Fruit fly (Drosophila melanogaster): Measurements from ENCODE around the gene snRNP-U1-70K.
A peak's percentile ranks its signal among the peaks of the same experiment; 100 is the strongest.

snRNP-U1-70K gene

dm6 chr2L:7009807-7010470 lies 38.4 kb upstream of the snRNP-U1-70K start, which contains the start of gene uif (continued):
- TF ChIP-seq CG7556 (GFP tag; optimal IDR thresholded peaks at IDR 0.05) = no peak
- no peak for TF ChIP-seq Hsf (GFP tag; optimal IDR thresholded peaks at IDR 0.05)
- no peak for TF ChIP-seq CG10321 (GFP tag; IDR thresholded peaks at IDR 0.05)
- TF ChIP-seq Rx (GFP tag; IDR thresholded peaks at IDR 0.05) = no peak
- TF ChIP-seq otp (GFP tag; IDR thresholded peaks at IDR 0.05) = no peak

DNA sequence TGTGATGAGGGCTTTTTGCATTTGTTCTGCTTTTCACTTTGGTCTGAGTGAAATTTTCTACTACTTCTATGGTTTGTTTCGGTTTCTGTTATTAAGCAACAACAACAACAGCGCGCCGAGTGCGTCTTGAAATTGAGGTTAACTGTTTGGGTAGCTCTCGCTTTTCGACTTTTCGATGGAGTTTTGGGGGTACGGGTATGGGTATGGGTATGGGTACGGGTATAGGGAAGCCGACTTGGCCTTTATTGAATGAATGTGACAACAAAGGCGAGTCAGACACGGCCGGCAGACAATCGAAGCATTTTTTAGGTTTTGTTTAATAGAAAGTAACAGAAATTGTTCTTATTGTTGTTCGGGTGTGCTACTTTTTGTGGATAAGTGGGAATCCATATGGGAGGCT lies 36.0 kb upstream of the snRNP-U1-70K start:
- TF ChIP-seq Camta (GFP tag; optimal IDR thresholded peaks at IDR 0.05) = no peak
- TF ChIP-seq Jarid2 (GFP tag; optimal IDR thresholded peaks at IDR 0.05) = no peak
- 0 out of 3 replicates have a peak, but pooled peaks have one; percentile 80 for TF ChIP-seq CG2199 (GFP tag; IDR thresholded peaks at IDR 0.05)
- no peak for TF ChIP-seq CG18619 (GFP tag; optimal IDR thresholded peaks at IDR 0.05)
- TF ChIP-seq CG13424 (tag; optimal IDR thresholded peaks at IDR 0.05) = no peak
- TF ChIP-seq zfh1 (GFP tag; IDR thresholded peaks at IDR 0.05) = no peak
- TF ChIP-seq Ets97D (GFP tag; optimal IDR thresholded peaks at IDR 0.05) = no peak
- TF ChIP-seq sens (GFP tag) = peak; percentile 44
- TF ChIP-seq pnt (GFP tag; optimal IDR thresholded peaks at IDR 0.05) = no peak
- TF ChIP-seq shn (GFP tag; optimal IDR thresholded peaks at IDR 0.05) = no peak
- peak; percentile 86 for TF ChIP-seq Blimp-1 (GFP tag; optimal IDR thresholded peaks at IDR 0.05)
- TF ChIP-seq CG6854 (GFP tag; optimal IDR thresholded peaks at IDR 0.05) = no peak
- no peak for TF ChIP-seq CG3838 (GFP tag; optimal IDR thresholded peaks at IDR 0.05)
- no peak for TF ChIP-seq pum (GFP tag; optimal IDR thresholded peaks at IDR 0.05)
- no peak for TF ChIP-seq CkIIα-i1 (GFP tag; IDR thresholded peaks at IDR 0.05)
- TF ChIP-seq Bteb2 (GFP tag; optimal IDR thresholded peaks at IDR 0.05) = no peak
- no peak for TF ChIP-seq nerfin-1 (tag; optimal IDR thresholded peaks at IDR 0.05)
- TF ChIP-seq Six4 (GFP tag; optimal IDR thresholded peaks at IDR 0.05) = no peak
- TF ChIP-seq Dp (GFP tag; optimal IDR thresholded peaks at IDR 0.05) = no peak
- TF ChIP-seq Dref (GFP tag; IDR thresholded peaks at IDR 0.05) = no peak
- TF ChIP-seq Antp (GFP tag; optimal IDR thresholded peaks at IDR 0.05) = no peak
- TF ChIP-seq ERR (GFP tag; optimal IDR thresholded peaks at IDR 0.05) = no peak
- 0 out of 4 replicates have a peak, but pooled peaks have one; percentile 37 for TF ChIP-seq chinmo (GFP tag; IDR thresholded peaks at IDR 0.05; ENCODE audit: partially characterized antibody)
- no peak for TF ChIP-seq dm (GFP tag; optimal IDR thresholded peaks at IDR 0.05)
- no peak for TF ChIP-seq CG4707 (GFP tag; optimal IDR thresholded peaks at IDR 0.05)
- no peak for TF ChIP-seq CG6813 (GFP tag; optimal IDR thresholded peaks at IDR 0.05)
- no peak for TF ChIP-seq pita (GFP tag; optimal IDR thresholded peaks at IDR 0.05)
- no peak for TF ChIP-seq CG1647 (GFP tag; optimal IDR thresholded peaks at IDR 0.05)
- TF ChIP-seq CG12219 (GFP tag; optimal IDR thresholded peaks at IDR 0.05) = no peak
- TF ChIP-seq crc (GFP tag; optimal IDR thresholded peaks at IDR 0.05) = no peak
- peak; percentile 25 for TF ChIP-seq pros (GFP tag; optimal IDR thresholded peaks at IDR 0.05)
- no peak for TF ChIP-seq peb (GFP tag; IDR thresholded peaks at IDR 0.05)
- no peak for TF ChIP-seq so (GFP tag; IDR thresholded peaks at IDR 0.05)
- TF ChIP-seq CG11093 (GFP tag; IDR thresholded peaks at IDR 0.05) = no peak
- TF ChIP-seq CG30403 (GFP tag; optimal IDR thresholded peaks at IDR 0.05) = no peak
- TF ChIP-seq pan (optimal IDR thresholded peaks at IDR 0.05) = no peak
- TF ChIP-seq pan (GFP tag; optimal IDR thresholded peaks at IDR 0.05 in 1 of 2, IDR thresholded peaks at IDR 0.05 in 1 of 2) = no peak
- no peak for TF ChIP-seq tna (GFP tag; IDR thresholded peaks at IDR 0.05; ENCODE audit: partially characterized antibody)
- no peak for TF ChIP-seq pho (GFP tag; optimal IDR thresholded peaks at IDR 0.05)
- TF ChIP-seq Opbp (GFP tag; IDR thresholded peaks at IDR 0.05; ENCODE audit: partially characterized antibody) = no peak
- no peak for TF ChIP-seq btn (GFP tag; optimal IDR thresholded peaks at IDR 0.05)
- TF ChIP-seq Rx (GFP tag; IDR thresholded peaks at IDR 0.05) = no peak
- TF ChIP-seq bigmax (GFP tag; optimal IDR thresholded peaks at IDR 0.05) = peak; percentile 31
- no peak for TF ChIP-seq Deaf1 (tag; optimal IDR thresholded peaks at IDR 0.05)
- no peak for TF ChIP-seq zen (tag; optimal IDR thresholded peaks at IDR 0.05)
- TF ChIP-seq h (optimal IDR thresholded peaks at IDR 0.05) = no peak
